Fruit fly (Drosophila melanogaster) whole organism: ENCODE results near the gene Rnmt.

ENCODE experiments used
- CG8478 ChIP-seq: fragments of >200 bp; optimal IDR thresholded peaks from 2 replicates; lab custom pipeline; 2018; ENCODE audit warnings: inconsistent platforms
- Dll ChIP-seq: fragments of >200 bp; optimal IDR thresholded peaks from 2 replicates; lab custom pipeline; 2017
- EcR ChIP-seq, 2 experiments: fragments of >200 bp; optimal IDR thresholded peaks; 2 replicates each; lab custom pipeline; 2017; ENCODE audit warnings: missing biosample characterization in 2 of 2, missing genetic modification characterization in 2 of 2, missing genetic modification reagents in 2 of 2
- pan ChIP-seq: fragments of >200 bp; optimal IDR thresholded peaks from 2 replicates; lab custom pipeline; 2017
- psq ChIP-seq: fragments of >200 bp; optimal IDR thresholded peaks from 2 replicates; lab custom pipeline; 2017
- usp ChIP-seq: fragments of >200 bp; optimal IDR thresholded peaks from 2 replicates; lab custom pipeline; 2017; ENCODE audit warnings: missing biosample characterization, missing genetic modification characterization, mixed read lengths

Gene Rnmt

dm6 chr2L:15056359-15057220 lies 46.9 kb downstream of the Rnmt start:
- no peak for TF ChIP-seq EcR (GFP tag; optimal IDR thresholded peaks at IDR 0.05; lab: Kevin White, UChicago)

dm6 chr2L:15057225-15058117 lies 47.7 kb downstream of the Rnmt start, which contains the start of gene ck:
ck (minus strand) TSS chr2L:15057862.
- TF ChIP-seq usp (GFP tag; lab: Kevin White, UChicago) (no peak), psq (lab: Kevin White, UChicago) (no peak), pan (lab: Kevin White, UChicago) (no peak), Dll (lab: Kevin White, UChicago) (no peak), CG8478 (lab: Kevin White, UChicago) (no peak), EcR (GFP tag; optimal IDR thresholded peaks at IDR 0.05; lab: Kevin White, UChicago) (peak in 1 of 2 experiments; percentile 77)

- TF ChIP-seq pan (lab: Kevin White, UChicago) (no peak), usp (GFP tag; lab: Kevin White, UChicago) (no peak), CG8478 (lab: Kevin White, UChicago) (no peak), Dll (lab: Kevin White, UChicago) (no peak), EcR (GFP tag; optimal IDR thresholded peaks at IDR 0.05; lab: Kevin White, UChicago) (no peak), psq (lab: Kevin White, UChicago) (no peak)
These were observed 48.3 kb downstream of the Rnmt start, which contains the start of gene CG33679 for dm6 chr2L:15058118-15058402. CG33679 (plus strand) TSS chr2L:15058303.

dm6 chr2L:15059000-15059399 lies 49.3 kb downstream of the Rnmt start:
- no peak for TF ChIP-seq EcR (GFP tag; optimal IDR thresholded peaks at IDR 0.05; lab: Kevin White, UChicago)
- TF ChIP-seq psq (lab: Kevin White, UChicago) = no peak
- no peak for TF ChIP-seq pan (lab: Kevin White, UChicago)
- TF ChIP-seq Dll (lab: Kevin White, UChicago) = no peak
- no peak for TF ChIP-seq CG8478 (lab: Kevin White, UChicago)
- TF ChIP-seq usp (GFP tag; lab: Kevin White, UChicago) = no peak

- TF ChIP-seq usp (GFP tag; lab: Kevin White, UChicago) = no peak
- no peak for TF ChIP-seq pan (lab: Kevin White, UChicago)
- TF ChIP-seq EcR (GFP tag; optimal IDR thresholded peaks at IDR 0.05; lab: Kevin White, UChicago) = no peak
- TF ChIP-seq Dll (lab: Kevin White, UChicago) = no peak
- no peak for TF ChIP-seq psq (lab: Kevin White, UChicago)
- TF ChIP-seq CG8478 (lab: Kevin White, UChicago) = no peak
These were observed 50.9 kb downstream of the Rnmt start, which contains the start of gene TfIIS for dm6 chr2L:15060580-15061005. TfIIS (minus strand) TSS chr2L:15060757.
